Fruit fly (Drosophila melanogaster) whole organism, embryonic: Measurements from ENCODE around the gene crq.

ENCODE experiments used
- Aef1 ChIP-seq: fragments of 200-800 bp; sonication (Bioruptor generic); IDR thresholded peaks from 3 replicates; pipeline ENCODE4 v1.3.6; 2022; ENCODE audit warnings: missing biosample characterization, missing genetic modification characterization
- CG10543 ChIP-seq: fragments of 200-800 bp; sonication (Bioruptor generic); optimal IDR thresholded peaks from 3 replicates; lab custom pipeline; 2017; ENCODE audit warnings: missing biosample characterization, mild to moderate bottlenecking, missing genetic modification characterization, moderate library complexity
- CG6272 ChIP-seq: fragments of 200-800 bp; sonication (Bioruptor generic); IDR thresholded peaks from 2 replicates; pipeline ENCODE4 v1.3.6; 2022; ENCODE audit warnings: missing biosample characterization, missing genetic modification characterization
- CG7271 ChIP-seq: fragments of 200-800 bp; sonication (Bioruptor generic); optimal IDR thresholded peaks from 2 replicates; lab custom pipeline; 2018; ENCODE audit warnings: missing biosample characterization, mild to moderate bottlenecking, missing genetic modification characterization, moderate library complexity
- CTCF ChIP-seq: fragments of 200-800 bp; sonication (Bioruptor generic); optimal IDR thresholded peaks from 2 replicates; lab custom pipeline; 2017; ENCODE audit warnings: missing biosample characterization, mild to moderate bottlenecking, missing genetic modification characterization, moderate library complexity
- Hmx ChIP-seq: fragments of 200-800 bp; sonication (Bioruptor generic); optimal IDR thresholded peaks from 2 replicates; lab custom pipeline; 2016; ENCODE audit warnings: missing biosample characterization, missing genetic modification characterization
- Hr78 ChIP-seq, 2 experiments: fragments of 200-800 bp in 1 of 2; fragments of >200 bp in 1 of 2; sonication (Bioruptor generic) in 1 of 2; optimal IDR thresholded peaks; 2 replicates each; lab custom pipeline; 2017 to 2019; ENCODE audit warnings: missing biosample characterization in 2 of 2, missing genetic modification characterization in 2 of 2, mild to moderate bottlenecking in 1 of 2, moderate library complexity in 1 of 2
- hbn ChIP-seq: fragments of 200-800 bp; sonication (Bioruptor generic); IDR thresholded peaks from 2 replicates; pipeline ENCODE4 v1.3.6; 2022; ENCODE audit warnings: missing biosample characterization, missing genetic modification characterization; ENCODE audit not compliant: partially characterized antibody
- nau ChIP-seq: fragments of 200-800 bp; sonication (Bioruptor generic); optimal IDR thresholded peaks from 3 replicates; lab custom pipeline; 2017; ENCODE audit warnings: missing biosample characterization, mild to moderate bottlenecking, missing genetic modification characterization, missing genetic modification reagents
- slbo ChIP-seq: fragments of 200-800 bp; sonication (Bioruptor generic); IDR thresholded peaks from 2 replicates; pipeline ENCODE4 v1.3.6; 2022; ENCODE audit warnings: missing biosample characterization, missing genetic modification characterization

DNA sequence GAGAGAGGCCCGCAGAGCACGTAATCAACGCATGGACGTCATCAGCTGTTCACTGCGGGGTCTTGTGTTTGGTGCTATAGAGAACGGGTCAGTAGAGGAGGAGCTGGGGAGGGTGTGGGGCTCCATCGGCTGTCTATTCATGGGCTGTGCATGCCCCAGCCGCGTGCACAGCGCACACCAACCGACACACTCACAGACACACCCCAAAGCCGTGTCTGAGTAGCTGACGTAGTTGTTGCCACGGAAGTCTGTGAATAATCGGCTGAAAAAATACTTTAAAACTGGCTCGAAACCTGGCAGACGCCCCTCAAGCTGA is 27.3 kb upstream of the crq start:
- TF ChIP-seq CTCF (GFP tag; lab: Kevin White, UChicago) (no peak), nau (no peak), CG7271 (no peak), Hr78 (GFP tag; optimal IDR thresholded peaks at IDR 0.05; lab: Kevin White, UChicago) (no peak), slbo (GFP tag; lab: Robert Waterston, UW) (no peak), CG6272 (GFP tag; lab: Robert Waterston, UW) (no peak), hbn (GFP tag; lab: Robert Waterston, UW) (no peak), Hmx (GFP tag; lab: Kevin White, UChicago) (no peak), CG10543 (GFP tag; lab: Kevin White, UChicago) (no peak), Aef1 (GFP tag; lab: Robert Waterston, UW) (no peak)
